Worm (Caenorhabditis elegans) whole organism, L1 larva: ENCODE measurements around the gene clc-12.

ENCODE experiments used
- aly-2 ChIP-seq: fragments of 150-350 bp; optimal IDR thresholded peaks from 2 replicates; lab custom pipeline; 2014; ENCODE audit warnings: missing biosample characterization, missing genetic modification characterization
- elt-2 ChIP-seq: sonication (generic microtip); optimal IDR thresholded peaks from 2 replicates; lab custom pipeline; 2016; ENCODE audit warnings: missing genetic modification characterization, mild to moderate bottlenecking, inconsistent platforms, missing compliant biosample characterization, missing genetic modification reagents
- lin-15B ChIP-seq: fragments of 150-350 bp; sonication (generic microtip); optimal IDR thresholded peaks from 3 replicates; lab custom pipeline; 2014; ENCODE audit warnings: missing biosample characterization, missing genetic modification characterization
- lin-39 ChIP-seq: fragments of 150-350 bp; optimal IDR thresholded peaks from 2 replicates; lab custom pipeline; 2014; ENCODE audit warnings: missing biosample characterization, missing genetic modification reagents, missing genetic modification characterization
- mdl-1 ChIP-seq, 2 experiments: fragments of 150-350 bp; optimal IDR thresholded peaks; 2 replicates each; lab custom pipeline; 2014 to 2017; ENCODE audit warnings: missing biosample characterization in 2 of 2, missing genetic modification characterization in 2 of 2, inconsistent platforms in 1 of 2
- nhr-28 ChIP-seq: fragments of 150-350 bp; optimal IDR thresholded peaks from 2 replicates; lab custom pipeline; 2014; ENCODE audit warnings: missing biosample characterization, missing genetic modification characterization
- pqm-1 ChIP-seq: sonication (generic microtip); optimal IDR thresholded peaks from 3 replicates; lab custom pipeline; 2017; ENCODE audit warnings: missing biosample characterization, missing genetic modification characterization
- snpc-4 ChIP-seq: fragments of 150-350 bp; optimal IDR thresholded peaks from 2 replicates; lab custom pipeline; 2014; ENCODE audit warnings: missing biosample characterization, missing genetic modification characterization
- tlp-1 ChIP-seq: fragments of 150-350 bp; optimal IDR thresholded peaks from 2 replicates; lab custom pipeline; 2014; ENCODE audit warnings: missing biosample characterization, missing genetic modification characterization
- unc-130 ChIP-seq: fragments of 150-350 bp; optimal IDR thresholded peaks from 2 replicates; lab custom pipeline; 2017; ENCODE audit warnings: missing biosample characterization, missing genetic modification characterization, inconsistent platforms

- TF ChIP-seq aly-2 (tag; lab: Kevin White, UChicago) (no peak), snpc-4 (tag; lab: Kevin White, UChicago) (no peak), unc-130 (tag; lab: Kevin White, UChicago) (no peak), mdl-1 (tag; optimal IDR thresholded peaks at IDR 0.05; lab: Kevin White, UChicago) (no peak), pqm-1 (no peak), lin-15B (tag; lab: Kevin White, UChicago) (no peak), elt-2 (tag; lab: Kevin White, UChicago) (peak; percentile 69), nhr-28 (tag; lab: Kevin White, UChicago) (no peak), lin-39 (no peak), tlp-1 (tag; lab: Kevin White, UChicago) (no peak)
These were observed at the start of gene clc-12, which contains the start of gene clec-240 for ce11 chrV:17009342-17010064.
